Fruit fly (Drosophila melanogaster) whole organism, prepupa: ENCODE results near the gene Dip-C.
A peak's percentile ranks its signal among the peaks of the same experiment; 100 is the strongest.

Experiments used
- Blimp-1 ChIP-seq: fragments of 200-800 bp; sonication (Bioruptor generic); optimal IDR thresholded peaks from 3 replicates; lab custom pipeline; 2017; ENCODE audit warnings: missing biosample characterization, missing genetic modification characterization, mild to moderate bottlenecking, moderate library complexity, missing genetic modification reagents
- CG10669 ChIP-seq: fragments of 200-800 bp; sonication (Bioruptor generic); optimal IDR thresholded peaks from 3 replicates; lab custom pipeline; 2018; ENCODE audit warnings: missing biosample characterization, mild to moderate bottlenecking, missing genetic modification characterization, moderate library complexity
- CG11902 ChIP-seq: fragments of 200-800 bp; sonication (Bioruptor generic); optimal IDR thresholded peaks from 3 replicates; lab custom pipeline; 2016; ENCODE audit warnings: missing biosample characterization, missing genetic modification characterization
- CG15336 ChIP-seq: fragments of 200-800 bp; sonication (Bioruptor generic); IDR thresholded peaks from 2 replicates; pipeline ENCODE4 v1.3.6; 2022; ENCODE audit warnings: missing biosample characterization, missing genetic modification characterization
- CG1621 ChIP-seq: fragments of 200-800 bp; sonication (Bioruptor generic); optimal IDR thresholded peaks from 3 replicates; lab custom pipeline; 2018; ENCODE audit warnings: missing biosample characterization, mild to moderate bottlenecking, missing genetic modification characterization
- CG3032 ChIP-seq: fragments of 200-800 bp; optimal IDR thresholded peaks from 2 replicates; lab custom pipeline; 2019; ENCODE audit warnings: missing biosample characterization, mild to moderate bottlenecking, missing genetic modification characterization, moderate library complexity
- CG32006 ChIP-seq: fragments of 200-800 bp; sonication (Bioruptor generic); optimal IDR thresholded peaks from 3 replicates; lab custom pipeline; 2017; ENCODE audit warnings: missing biosample characterization, mild to moderate bottlenecking, missing genetic modification characterization
- CG4318 ChIP-seq: fragments of 200-800 bp; sonication (Bioruptor generic); optimal IDR thresholded peaks from 3 replicates; lab custom pipeline; 2017; ENCODE audit warnings: missing biosample characterization, mild to moderate bottlenecking, missing genetic modification characterization
- CG6163 ChIP-seq: fragments of 200-800 bp; sonication (Bioruptor generic); IDR thresholded peaks from 3 replicates; pipeline ENCODE4 v1.3.6; 2022; ENCODE audit warnings: missing biosample characterization, missing genetic modification characterization
- CG6276 ChIP-seq: fragments of 200-800 bp; sonication (Bioruptor generic); optimal IDR thresholded peaks from 2 replicates; lab custom pipeline; 2017; ENCODE audit warnings: missing biosample characterization, mild to moderate bottlenecking, missing genetic modification characterization
- CG6792 ChIP-seq: fragments of 200-800 bp; sonication (Bioruptor generic); optimal IDR thresholded peaks from 3 replicates; lab custom pipeline; 2016; ENCODE audit warnings: missing biosample characterization, missing genetic modification characterization
- CG6854 ChIP-seq: fragments of 200-800 bp; sonication (Bioruptor generic); optimal IDR thresholded peaks from 2 replicates; lab custom pipeline; 2017; ENCODE audit warnings: missing biosample characterization, mild to moderate bottlenecking, missing genetic modification characterization
- CG7368 ChIP-seq: fragments of 200-800 bp; sonication (Bioruptor generic); optimal IDR thresholded peaks from 3 replicates; lab custom pipeline; 2016; ENCODE audit warnings: missing biosample characterization, missing genetic modification characterization
- CG8119 ChIP-seq: fragments of 200-800 bp; sonication (Bioruptor generic); IDR thresholded peaks from 3 replicates; pipeline ENCODE4 v1.3.6; 2022; ENCODE audit warnings: missing biosample characterization, missing genetic modification characterization
- CG8319 ChIP-seq: fragments of 200-800 bp; sonication (Bioruptor generic); optimal IDR thresholded peaks from 3 replicates; lab custom pipeline; 2016; ENCODE audit warnings: missing biosample characterization, missing genetic modification characterization
- CG8632 ChIP-seq: fragments of 200-800 bp; sonication (Bioruptor generic); optimal IDR thresholded peaks from 3 replicates; lab custom pipeline; 2016; ENCODE audit warnings: missing biosample characterization, missing genetic modification characterization
- Eip78C ChIP-seq: fragments of 200-800 bp; sonication (Bioruptor generic); peaks from one replicate; lab custom pipeline; 2016; ENCODE audit warnings: missing biosample characterization, missing genetic modification characterization
- Eip93F ChIP-seq: fragments of 200-800 bp; sonication (Bioruptor generic); optimal IDR thresholded peaks from 2 replicates; lab custom pipeline; 2016; ENCODE audit warnings: missing biosample characterization, mild to moderate bottlenecking, missing genetic modification characterization
- Ets96B ChIP-seq: fragments of 200-800 bp; optimal IDR thresholded peaks from 2 replicates; lab custom pipeline; 2019; ENCODE audit warnings: missing biosample characterization, mild to moderate bottlenecking, missing genetic modification characterization, moderate library complexity
- Lpt ChIP-seq: fragments of 200-800 bp; sonication (Bioruptor generic); optimal IDR thresholded peaks from 3 replicates; lab custom pipeline; 2016; ENCODE audit warnings: missing biosample characterization, missing genetic modification characterization
- Met ChIP-seq: fragments of 200-800 bp; sonication (Bioruptor generic); optimal IDR thresholded peaks from 3 replicates; lab custom pipeline; 2016; ENCODE audit warnings: missing biosample characterization, missing genetic modification characterization
- OdsH ChIP-seq: fragments of 200-800 bp; sonication (Bioruptor generic); optimal IDR thresholded peaks from 3 replicates; lab custom pipeline; 2016; ENCODE audit warnings: missing biosample characterization, missing genetic modification characterization
- Sox14 ChIP-seq: fragments of 200-800 bp; sonication (Bioruptor generic); optimal IDR thresholded peaks from 3 replicates; lab custom pipeline; 2016; ENCODE audit warnings: missing biosample characterization, missing genetic modification characterization
- Sox15 ChIP-seq: fragments of 200-800 bp; sonication (Bioruptor generic); optimal IDR thresholded peaks from 3 replicates; lab custom pipeline; 2016; ENCODE audit warnings: missing biosample characterization, missing genetic modification characterization
- achi ChIP-seq: fragments of 200-800 bp; sonication (Bioruptor generic); optimal IDR thresholded peaks from 3 replicates; lab custom pipeline; 2016; ENCODE audit warnings: missing biosample characterization, missing genetic modification characterization
- acj6 ChIP-seq: fragments of 200-800 bp; sonication (Bioruptor generic); optimal IDR thresholded peaks from 3 replicates; lab custom pipeline; 2016; ENCODE audit warnings: missing biosample characterization, missing genetic modification characterization
- cyc ChIP-seq: fragments of 200-800 bp; sonication (Bioruptor generic); optimal IDR thresholded peaks from 3 replicates; lab custom pipeline; 2016; ENCODE audit warnings: missing biosample characterization, missing genetic modification characterization
- eg ChIP-seq: fragments of 200-800 bp; sonication (Bioruptor generic); IDR thresholded peaks from 3 replicates; pipeline ENCODE4 v1.3.6; 2022; ENCODE audit warnings: missing biosample characterization, missing genetic modification characterization
- esn ChIP-seq: fragments of 200-800 bp; sonication (Bioruptor generic); optimal IDR thresholded peaks from 2 replicates; lab custom pipeline; 2016; ENCODE audit warnings: missing biosample characterization, mild to moderate bottlenecking, missing genetic modification characterization, moderate library complexity
- fd85E ChIP-seq: fragments of 200-800 bp; sonication (Bioruptor generic); optimal IDR thresholded peaks from 3 replicates; lab custom pipeline; 2016; ENCODE audit warnings: missing biosample characterization, missing genetic modification characterization
- fkh ChIP-seq: fragments of 200-800 bp; sonication (Bioruptor generic); optimal IDR thresholded peaks from 3 replicates; lab custom pipeline; 2017; ENCODE audit warnings: missing biosample characterization, mild to moderate bottlenecking, missing genetic modification characterization, moderate library complexity
- lz ChIP-seq: fragments of 200-800 bp; sonication (Bioruptor generic); optimal IDR thresholded peaks from 3 replicates; lab custom pipeline; 2016; ENCODE audit warnings: missing biosample characterization, missing genetic modification characterization
- salr ChIP-seq, 2 experiments: fragments of 200-800 bp; sonication (Bioruptor generic); optimal IDR thresholded peaks; 3 replicates each; lab custom pipeline; 2016 to 2018; ENCODE audit warnings: missing biosample characterization in 2 of 2, missing genetic modification characterization in 2 of 2, mild to moderate bottlenecking in 1 of 2
- ss ChIP-seq, 2 experiments: fragments of 200-800 bp; sonication (Bioruptor generic); optimal IDR thresholded peaks; 2 replicates in 1 of 2; 3 replicates in 1 of 2; lab custom pipeline; 2017 to 2018; ENCODE audit warnings: mild to moderate bottlenecking in 2 of 2, missing biosample characterization in 2 of 2, missing genetic modification characterization in 2 of 2, moderate library complexity in 1 of 2
- svp ChIP-seq: fragments of 200-800 bp; sonication (Bioruptor generic); peaks from one replicate; lab custom pipeline; 2016; ENCODE audit warnings: missing biosample characterization, missing genetic modification characterization
- vri ChIP-seq: fragments of 200-800 bp; sonication (Bioruptor generic); optimal IDR thresholded peaks from 3 replicates; lab custom pipeline; 2016; ENCODE audit warnings: missing biosample characterization, mild to moderate bottlenecking, missing genetic modification characterization

The Dip-C gene

dm6 chr3R:12442601-12443533 is 29.3 kb upstream of the Dip-C start (continued):
- TF ChIP-seq salr (GFP tag; optimal IDR thresholded peaks at IDR 0.05; lab: Kevin White, UChicago) (peak in 1 of 2 experiments; percentile 57), Eip78C (GFP tag; lab: Kevin White, UChicago) (peak; percentile 94), eg (GFP tag; lab: Robert Waterston, UW) (peak; percentile 60; the same call in 1 of the 3 replicates), CG4318 (GFP tag; lab: Kevin White, UChicago) (peak; percentile 18), OdsH (peak; percentile 54), CG8319 (no peak), svp (GFP tag; lab: Kevin White, UChicago) (peak; percentile 67), CG6276 (peak; percentile 65), CG32006 (GFP tag; lab: Kevin White, UChicago) (peak; percentile 65), acj6 (GFP tag; lab: Kevin White, UChicago) (peak; percentile 35), ss (GFP tag; optimal IDR thresholded peaks at IDR 0.05; lab: Kevin White, UChicago) (peak; percentile 11 to 41)
- TF ChIP-seq, all 60 proteins: peak for 46

- TF ChIP-seq Eip78C (GFP tag; lab: Kevin White, UChicago): peak; percentile 27
- TF ChIP-seq Sox15 (GFP tag; lab: Kevin White, UChicago): no peak
- TF ChIP-seq vri (GFP tag; lab: Kevin White, UChicago): peak; percentile 70
- no peak for TF ChIP-seq CG3032 (tag; lab: Kevin White, UChicago)
- no peak for TF ChIP-seq CG1621
- no peak for TF ChIP-seq esn (GFP tag; lab: Kevin White, UChicago)
- TF ChIP-seq CG15336 (GFP tag; lab: Robert Waterston, UW): no peak
- TF ChIP-seq fkh (GFP tag; lab: Kevin White, UChicago): no peak
- no peak for TF ChIP-seq cyc
- no peak for TF ChIP-seq CG10669
- no peak for TF ChIP-seq Sox14 (GFP tag; lab: Kevin White, UChicago)
- no peak for TF ChIP-seq Met (GFP tag; lab: Kevin White, UChicago)
- TF ChIP-seq CG11902: no peak
- TF ChIP-seq svp (GFP tag; lab: Kevin White, UChicago): peak; percentile 53
- no peak for TF ChIP-seq CG7368
- 0 out of 3 replicates have a peak, but pooled peaks have one; percentile 32 for TF ChIP-seq CG8119
- no peak for TF ChIP-seq CG32006 (GFP tag; lab: Kevin White, UChicago)
- no peak for TF ChIP-seq CG6854
- TF ChIP-seq CG6792 (GFP tag; lab: Kevin White, UChicago): no peak
- TF ChIP-seq CG8632 (GFP tag; lab: Kevin White, UChicago): no peak
- TF ChIP-seq Eip93F (GFP tag; lab: Kevin White, UChicago): no peak
- TF ChIP-seq, all 60 proteins: peak for 4
Measured at dm6 chr3R:12441008-12441606, 27.5 kb upstream of the Dip-C start.

dm6 chr3R:12439401-12440143 is 26.0 kb upstream of the Dip-C start, which contains the start of gene Desat1:
Gene Desat1 (plus strand): TSS chr3R:12439600.
- TF ChIP-seq Lpt (GFP tag; lab: Kevin White, UChicago) (no peak), esn (GFP tag; lab: Kevin White, UChicago) (peak; percentile 43), CG10669 (no peak), svp (GFP tag; lab: Kevin White, UChicago) (no peak), CG6163 (no peak), Eip78C (GFP tag; lab: Kevin White, UChicago) (peak; percentile 66), Blimp-1 (GFP tag; lab: Kevin White, UChicago) (no peak)

dm6 chr3R:12439039-12439400 is 25.5 kb upstream of the Dip-C start, which contains the start of the genes CG17207 and CG46427:
Gene CG17207 (minus strand): TSS chr3R:12439139.
Gene CG46427 (minus strand): TSS chr3R:12439139.
- TF ChIP-seq fkh (GFP tag; lab: Kevin White, UChicago): no peak
- no peak for TF ChIP-seq fd85E (GFP tag; lab: Kevin White, UChicago)
- TF ChIP-seq CG6163: no peak
- TF ChIP-seq lz (GFP tag; lab: Kevin White, UChicago): no peak
- no peak for TF ChIP-seq CG10669
- TF ChIP-seq esn (GFP tag; lab: Kevin White, UChicago): no peak
- TF ChIP-seq vri (GFP tag; lab: Kevin White, UChicago): no peak
- TF ChIP-seq achi: no peak
- TF ChIP-seq Ets96B (tag; lab: Kevin White, UChicago): no peak
- no peak for TF ChIP-seq OdsH
